Fruit fly (Drosophila melanogaster) whole organism, prepupa: ENCODE results near the gene CG9813.

Experiments used
- CG11762 ChIP-seq: fragments of 200-800 bp; sonication (Bioruptor generic); optimal IDR thresholded peaks from 3 replicates; lab custom pipeline; 2016; ENCODE audit warnings: missing biosample characterization, missing genetic modification characterization; ENCODE audit not compliant: insufficient read depth
- CG16779 ChIP-seq: fragments of 200-800 bp; sonication (Bioruptor generic); optimal IDR thresholded peaks from 3 replicates; lab custom pipeline; 2017; ENCODE audit warnings: missing biosample characterization, mild to moderate bottlenecking, missing genetic modification characterization
- CG6163 ChIP-seq: fragments of 200-800 bp; sonication (Bioruptor generic); IDR thresholded peaks from 3 replicates; pipeline ENCODE4 v1.3.6; 2022; ENCODE audit warnings: missing biosample characterization, missing genetic modification characterization
- CG6854 ChIP-seq: fragments of 200-800 bp; sonication (Bioruptor generic); optimal IDR thresholded peaks from 2 replicates; lab custom pipeline; 2017; ENCODE audit warnings: missing biosample characterization, mild to moderate bottlenecking, missing genetic modification characterization
- Eip78C ChIP-seq: fragments of 200-800 bp; sonication (Bioruptor generic); peaks from one replicate; lab custom pipeline; 2016; ENCODE audit warnings: missing biosample characterization, missing genetic modification characterization
- Ets21C ChIP-seq: fragments of 200-800 bp; sonication (Bioruptor generic); optimal IDR thresholded peaks from 3 replicates; lab custom pipeline; 2016; ENCODE audit warnings: missing biosample characterization, missing genetic modification characterization
- Smox ChIP-seq: fragments of 200-800 bp; sonication (Bioruptor generic); optimal IDR thresholded peaks from 3 replicates; lab custom pipeline; 2016; ENCODE audit warnings: missing biosample characterization, missing genetic modification characterization
- Sox102F ChIP-seq: fragments of 200-800 bp; sonication (Bioruptor generic); optimal IDR thresholded peaks from 2 replicates; lab custom pipeline; 2016; ENCODE audit warnings: missing biosample characterization, mild to moderate bottlenecking, missing genetic modification characterization
- achi ChIP-seq: fragments of 200-800 bp; sonication (Bioruptor generic); optimal IDR thresholded peaks from 3 replicates; lab custom pipeline; 2016; ENCODE audit warnings: missing biosample characterization, missing genetic modification characterization
- salr ChIP-seq, 2 experiments: fragments of 200-800 bp; sonication (Bioruptor generic); optimal IDR thresholded peaks; 3 replicates each; lab custom pipeline; 2016 to 2018; ENCODE audit warnings: missing biosample characterization in 2 of 2, missing genetic modification characterization in 2 of 2, mild to moderate bottlenecking in 1 of 2
- ss ChIP-seq, 2 experiments: fragments of 200-800 bp; sonication (Bioruptor generic); optimal IDR thresholded peaks; 2 replicates in 1 of 2; 3 replicates in 1 of 2; lab custom pipeline; 2017 to 2018; ENCODE audit warnings: mild to moderate bottlenecking in 2 of 2, missing biosample characterization in 2 of 2, missing genetic modification characterization in 2 of 2, moderate library complexity in 1 of 2

DNA sequence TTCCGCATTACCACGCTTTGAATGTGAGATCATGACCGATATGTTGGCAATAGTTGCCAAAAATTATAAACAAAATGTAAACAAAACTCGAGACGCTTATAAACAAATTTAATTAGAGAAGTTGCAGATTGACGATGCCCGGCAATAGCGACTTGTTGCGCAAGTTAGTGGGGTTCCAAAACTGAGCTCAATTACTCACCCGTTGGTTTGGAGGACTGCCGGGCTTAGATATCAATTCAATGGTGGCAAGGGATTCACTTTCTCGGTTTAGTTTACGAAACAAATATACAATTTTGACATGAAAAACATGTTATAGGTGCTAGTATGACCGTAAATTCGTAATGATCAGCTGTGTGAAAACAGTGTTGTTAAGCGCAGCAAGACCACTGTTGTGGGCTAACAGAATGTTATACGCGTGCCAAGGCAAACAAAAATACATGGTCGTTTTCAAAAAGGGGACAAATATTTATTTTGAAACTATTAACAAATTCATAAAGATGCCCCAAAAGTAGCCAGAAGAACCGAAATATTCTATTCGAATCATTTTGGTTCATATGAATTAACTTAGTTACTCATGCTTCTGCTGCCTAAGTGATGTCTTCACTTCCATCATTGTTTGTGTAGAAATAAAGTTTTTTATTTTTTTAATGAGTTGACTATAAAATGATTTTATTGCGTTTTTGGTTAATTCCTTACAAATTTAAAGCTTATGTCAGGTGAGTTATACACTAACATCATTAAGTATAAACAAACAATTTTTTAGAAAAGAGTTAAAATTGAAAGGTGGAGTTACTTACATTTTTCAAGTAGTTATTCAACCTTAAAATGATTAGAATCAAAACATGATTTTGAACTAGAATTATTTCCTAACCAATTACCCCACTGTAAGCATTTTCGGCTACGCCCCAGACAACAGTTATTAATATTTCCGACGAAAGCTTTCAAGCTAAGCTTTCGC is 12.7 kb downstream of the CG9813 start, which contains the start of gene Elp6:
- TF ChIP-seq Ets21C (GFP tag; lab: Kevin White, UChicago) (peak; percentile 78), CG6163 (GFP tag; lab: Robert Waterston, UW) (peak; percentile 73), achi (GFP tag; lab: Kevin White, UChicago) (peak; percentile 85), Eip78C (GFP tag; lab: Kevin White, UChicago) (peak; percentile 95), ss (GFP tag; optimal IDR thresholded peaks at IDR 0.05; lab: Kevin White, UChicago) (peak in 1 of 2 experiments; percentile 73), CG6854 (GFP tag; lab: Kevin White, UChicago) (peak; percentile 31), Smox (GFP tag; lab: Kevin White, UChicago) (peak; percentile 86), Sox102F (peak; percentile 79), salr (GFP tag; optimal IDR thresholded peaks at IDR 0.05; lab: Kevin White, UChicago) (peak in 1 of 2 experiments; percentile 93), CG16779 (tag; lab: Kevin White, UChicago) (peak; percentile 21), CG11762 (GFP tag; lab: Kevin White, UChicago) (peak; percentile 87)
